Worm (Caenorhabditis elegans) whole organism, L4 larva: ENCODE data around the gene M7.7.
A peak's percentile ranks its signal among the peaks of the same experiment; 100 is the strongest.

ENCODE experiments used
- F37D6.2 ChIP-seq: sonication (generic microtip); optimal IDR thresholded peaks from 2 replicates; lab custom pipeline; 2016; ENCODE audit warnings: mild to moderate bottlenecking, missing genetic modification characterization, missing compliant biosample characterization
- F44E2.7 ChIP-seq: fragments of 200-800 bp; sonication (Bioruptor generic); IDR thresholded peaks from 2 replicates; pipeline ENCODE4 v2.1.2; 2022; ENCODE audit warnings: missing genetic modification characterization, missing compliant biosample characterization
- T20F7.1 ChIP-seq: fragments of 200-800 bp; sonication (Bioruptor generic); optimal IDR thresholded peaks from 2 replicates; lab custom pipeline; 2018; ENCODE audit warnings: mild to moderate bottlenecking, missing genetic modification characterization, missing compliant biosample characterization
- T26A8.4 ChIP-seq: fragments of 200-800 bp; sonication (Bioruptor generic); IDR thresholded peaks from 2 replicates; pipeline ENCODE4 v1.3.6; 2022; ENCODE audit warnings: missing genetic modification characterization, missing compliant biosample characterization
- Y105C5A.15 ChIP-seq: fragments of 200-800 bp; sonication (Bioruptor generic); IDR thresholded peaks from 2 replicates; pipeline ENCODE4 v1.3.6; 2022; ENCODE audit warnings: missing genetic modification characterization, missing compliant biosample characterization
- Y48G9A.11 ChIP-seq: fragments of 200-800 bp; sonication (Bioruptor generic); IDR thresholded peaks from 2 replicates; pipeline ENCODE4 v1.3.6; 2022; ENCODE audit warnings: missing genetic modification reagents, missing genetic modification characterization, missing compliant biosample characterization
- Y5F2A.4 ChIP-seq: fragments of 200-800 bp; sonication (Bioruptor generic); optimal IDR thresholded peaks from 2 replicates; lab custom pipeline; 2018; ENCODE audit warnings: mild to moderate bottlenecking, missing genetic modification characterization, missing compliant biosample characterization
- Y75B8A.6 ChIP-seq: fragments of 200-800 bp; sonication (Bioruptor generic); IDR thresholded peaks from 2 replicates; pipeline ENCODE4 v1.3.6; 2022; ENCODE audit warnings: missing genetic modification reagents, missing genetic modification characterization, missing compliant biosample characterization
- ZK337.2 ChIP-seq: fragments of 200-800 bp; sonication (Bioruptor generic); IDR thresholded peaks from 2 replicates; pipeline ENCODE4 v1.3.6; 2022; ENCODE audit warnings: missing genetic modification reagents, missing genetic modification characterization, missing compliant biosample characterization
- ZK546.5 ChIP-seq, 2 experiments: sonication (generic microtip); optimal IDR thresholded peaks; 2 replicates each; lab custom pipeline; 2017; ENCODE audit warnings: missing biosample characterization in 2 of 2, missing genetic modification characterization in 2 of 2
- ama-1 ChIP-seq: fragments of 150-350 bp; optimal IDR thresholded peaks from 2 replicates; lab custom pipeline; 2014; ENCODE audit warnings: inconsistent platforms, mixed read lengths
- attf-4 ChIP-seq: sonication (generic microtip); optimal IDR thresholded peaks from 3 replicates; lab custom pipeline; 2017; ENCODE audit warnings: missing biosample characterization, missing genetic modification characterization
- ceh-20 ChIP-seq: fragments of 200-800 bp; sonication (Bioruptor generic); IDR thresholded peaks from 2 replicates; pipeline ENCODE4 v1.3.6; 2022; ENCODE audit warnings: missing genetic modification reagents, missing genetic modification characterization, missing compliant biosample characterization
- ceh-28 ChIP-seq: fragments of 150-350 bp; optimal IDR thresholded peaks from 2 replicates; lab custom pipeline; 2014; ENCODE audit warnings: missing biosample characterization, missing genetic modification reagents, missing genetic modification characterization
- ceh-32 ChIP-seq: sonication (generic microtip); optimal IDR thresholded peaks from 2 replicates; lab custom pipeline; 2016; ENCODE audit warnings: mild to moderate bottlenecking, missing genetic modification characterization, missing compliant biosample characterization; ENCODE audit not compliant: poor library complexity
- ceh-44 ChIP-seq: fragments of 200-800 bp; sonication (Bioruptor generic); IDR thresholded peaks from 2 replicates; pipeline ENCODE4 v1.3.6; 2022; ENCODE audit warnings: missing genetic modification reagents, missing genetic modification characterization, missing compliant biosample characterization
- ceh-82 ChIP-seq: sonication (generic microtip); optimal IDR thresholded peaks from 2 replicates; lab custom pipeline; 2017; ENCODE audit warnings: missing biosample characterization, missing genetic modification characterization
- ctbp-1 ChIP-seq: fragments of 200-800 bp; sonication (Bioruptor generic); IDR thresholded peaks from 2 replicates; pipeline ENCODE4 v1.3.6; 2022; ENCODE audit warnings: missing genetic modification reagents, missing genetic modification characterization, missing compliant biosample characterization
- daf-12 ChIP-seq: fragments of 150-350 bp; optimal IDR thresholded peaks from 2 replicates; lab custom pipeline; 2014; ENCODE audit warnings: missing biosample characterization, missing genetic modification reagents, missing genetic modification characterization
- daf-16 ChIP-seq, 3 experiments: sonication (generic microtip); optimal IDR thresholded peaks; 2 replicates each; lab custom pipeline; 2016 to 2017; ENCODE audit warnings: missing genetic modification characterization in 3 of 3, missing genetic modification reagents in 3 of 3, mild to moderate bottlenecking in 2 of 3, missing compliant biosample characterization in 2 of 3, missing biosample characterization in 1 of 3, moderate library complexity in 1 of 3
- dmd-6 ChIP-seq: fragments of 200-800 bp; sonication (Bioruptor generic); IDR thresholded peaks from 2 replicates; pipeline ENCODE4 v1.3.6; 2022; ENCODE audit warnings: missing genetic modification reagents, missing genetic modification characterization, missing compliant biosample characterization
- dmd-8 ChIP-seq: fragments of 200-800 bp; sonication (Bioruptor generic); IDR thresholded peaks from 2 replicates; pipeline ENCODE4 v1.3.6; 2022; ENCODE audit warnings: missing genetic modification characterization, missing compliant biosample characterization
- dpl-1 ChIP-seq: fragments of 150-350 bp; optimal IDR thresholded peaks from 2 replicates; lab custom pipeline; 2014; ENCODE audit warnings: missing biosample characterization, missing genetic modification reagents, missing genetic modification characterization
- dve-1 ChIP-seq: sonication (generic microtip); optimal IDR thresholded peaks from 2 replicates; lab custom pipeline; 2017; ENCODE audit warnings: antibody characterized with exemption, mild to moderate bottlenecking, missing genetic modification characterization, missing compliant biosample characterization; ENCODE audit not compliant: insufficient read depth
- fos-1 ChIP-seq: fragments of 150-350 bp; optimal IDR thresholded peaks from 2 replicates; lab custom pipeline; 2014; ENCODE audit warnings: missing biosample characterization, missing genetic modification characterization
- hif-1 ChIP-seq, 2 experiments: sonication (generic microtip); optimal IDR thresholded peaks; 2 replicates each; lab custom pipeline; 2016 to 2017; ENCODE audit warnings: missing compliant biosample characterization in 2 of 2, missing genetic modification characterization in 2 of 2, missing genetic modification reagents in 2 of 2, missing genotype in 2 of 2, mild to moderate bottlenecking in 1 of 2
- hlh-11 ChIP-seq: fragments of 200-800 bp; sonication (Bioruptor generic); optimal IDR thresholded peaks from 2 replicates; lab custom pipeline; 2018; ENCODE audit warnings: mild to moderate bottlenecking, missing genetic modification characterization, missing compliant biosample characterization
- hmg-1.1 ChIP-seq: fragments of 200-800 bp; sonication (Bioruptor generic); IDR thresholded peaks from 2 replicates; pipeline ENCODE4 v1.3.6; 2022; ENCODE audit warnings: missing genetic modification reagents, missing genetic modification characterization, missing compliant biosample characterization
- lin-38 ChIP-seq: fragments of 200-800 bp; sonication (Bioruptor generic); IDR thresholded peaks from 2 replicates; pipeline ENCODE4 v1.3.6; 2022; ENCODE audit warnings: missing genetic modification reagents, missing genetic modification characterization, missing compliant biosample characterization
- lin-39 ChIP-seq: fragments of 150-350 bp; optimal IDR thresholded peaks from 2 replicates; lab custom pipeline; 2014; ENCODE audit warnings: missing biosample characterization, missing genetic modification reagents, missing genetic modification characterization
- lsy-2 ChIP-seq, 2 experiments: fragments of 150-350 bp in 1 of 2; sonication (generic microtip) in 1 of 2; optimal IDR thresholded peaks; 2 replicates each; lab custom pipeline; 2014 to 2017; ENCODE audit warnings: missing biosample characterization in 2 of 2, missing genetic modification characterization in 2 of 2
- madf-9 ChIP-seq: fragments of 200-800 bp; sonication (Bioruptor generic); conservative IDR thresholded peaks from 2 replicates; pipeline ENCODE4 v1.3.6; 2022; ENCODE audit warnings: missing genetic modification reagents, missing genetic modification characterization, missing compliant biosample characterization
- mdl-1 ChIP-seq, 2 experiments: fragments of 150-350 bp in 1 of 2; sonication (generic microtip) in 1 of 2; optimal IDR thresholded peaks; 2 replicates each; lab custom pipeline; 2014 to 2017; ENCODE audit warnings: missing biosample characterization in 2 of 2, missing genetic modification characterization in 2 of 2
- mep-1 ChIP-seq: fragments of 150-350 bp; sonication (generic microtip); optimal IDR thresholded peaks from 3 replicates; lab custom pipeline; 2014; ENCODE audit warnings: missing biosample characterization, missing genetic modification characterization
- nhr-102 ChIP-seq: sonication (generic microtip); optimal IDR thresholded peaks from 2 replicates; lab custom pipeline; 2016; ENCODE audit warnings: mild to moderate bottlenecking, missing genetic modification characterization, moderate library complexity, missing compliant biosample characterization
- nhr-11 ChIP-seq: fragments of 150-350 bp; optimal IDR thresholded peaks from 2 replicates; lab custom pipeline; 2014; ENCODE audit warnings: missing biosample characterization, missing genetic modification characterization
- nhr-237 ChIP-seq: sonication (generic microtip); optimal IDR thresholded peaks from 2 replicates; lab custom pipeline; 2017; ENCODE audit warnings: missing biosample characterization, missing genetic modification characterization
- nhr-41 ChIP-seq: fragments of 200-800 bp; sonication (Bioruptor generic); IDR thresholded peaks from 2 replicates; pipeline ENCODE4 v1.3.6; 2022; ENCODE audit warnings: missing genetic modification reagents, missing genetic modification characterization, missing compliant biosample characterization
- nhr-76 ChIP-seq: fragments of 150-350 bp; optimal IDR thresholded peaks from 2 replicates; lab custom pipeline; 2014; ENCODE audit warnings: missing biosample characterization, missing genetic modification characterization
- nhr-77 ChIP-seq: fragments of 150-350 bp; optimal IDR thresholded peaks from 2 replicates; lab custom pipeline; 2014; ENCODE audit warnings: missing biosample characterization, missing genetic modification characterization
- php-3 ChIP-seq: fragments of 200-800 bp; sonication (Bioruptor generic); IDR thresholded peaks from 2 replicates; pipeline ENCODE4 v1.3.6; 2022; ENCODE audit warnings: missing genetic modification reagents, missing genetic modification characterization, missing compliant biosample characterization
- skn-1 ChIP-seq: fragments of 150-350 bp; optimal IDR thresholded peaks from 2 replicates; lab custom pipeline; 2014; ENCODE audit warnings: missing biosample characterization, missing genetic modification characterization
- snpc-1.2 ChIP-seq: fragments of 200-800 bp; sonication (Bioruptor generic); IDR thresholded peaks from 2 replicates; pipeline ENCODE4 v1.3.6; 2022; ENCODE audit warnings: missing genetic modification reagents, missing genetic modification characterization, missing compliant biosample characterization
- spr-1 ChIP-seq: sonication (generic microtip); optimal IDR thresholded peaks from 2 replicates; lab custom pipeline; 2016; ENCODE audit warnings: mild to moderate bottlenecking, missing genetic modification characterization, missing compliant biosample characterization
- tra-1 ChIP-seq: fragments of 200-800 bp; sonication (Bioruptor generic); IDR thresholded peaks from 2 replicates; pipeline ENCODE4 v1.3.6; 2022; ENCODE audit warnings: missing genetic modification reagents, missing genetic modification characterization, missing compliant biosample characterization
- unc-130 ChIP-seq: sonication (generic microtip); optimal IDR thresholded peaks from 2 replicates; lab custom pipeline; 2016; ENCODE audit warnings: missing genetic modification reagents, missing genetic modification characterization, missing compliant biosample characterization
- vab-7 ChIP-seq: fragments of 200-800 bp; sonication (Bioruptor generic); IDR thresholded peaks from 2 replicates; pipeline ENCODE4 v1.3.6; 2022; ENCODE audit warnings: missing genetic modification reagents, missing genetic modification characterization, missing compliant biosample characterization
- zag-1 ChIP-seq: fragments of 150-350 bp; optimal IDR thresholded peaks from 2 replicates; lab custom pipeline; 2014; ENCODE audit warnings: missing biosample characterization, missing genetic modification characterization
- zfp-2 ChIP-seq: sonication (generic microtip); optimal IDR thresholded peaks from 2 replicates; lab custom pipeline; 2016; ENCODE audit warnings: mild to moderate bottlenecking, missing genetic modification characterization, missing compliant biosample characterization
- zip-11 ChIP-seq: fragments of 200-800 bp; sonication (Bioruptor generic); IDR thresholded peaks from 2 replicates; pipeline ENCODE4 v1.3.6; 2022; ENCODE audit warnings: missing genetic modification characterization, missing compliant biosample characterization
- zip-2 ChIP-seq: fragments of 150-350 bp; optimal IDR thresholded peaks from 2 replicates; lab custom pipeline; 2014; ENCODE audit warnings: missing biosample characterization, missing genetic modification characterization

M7.7 gene

DNA sequence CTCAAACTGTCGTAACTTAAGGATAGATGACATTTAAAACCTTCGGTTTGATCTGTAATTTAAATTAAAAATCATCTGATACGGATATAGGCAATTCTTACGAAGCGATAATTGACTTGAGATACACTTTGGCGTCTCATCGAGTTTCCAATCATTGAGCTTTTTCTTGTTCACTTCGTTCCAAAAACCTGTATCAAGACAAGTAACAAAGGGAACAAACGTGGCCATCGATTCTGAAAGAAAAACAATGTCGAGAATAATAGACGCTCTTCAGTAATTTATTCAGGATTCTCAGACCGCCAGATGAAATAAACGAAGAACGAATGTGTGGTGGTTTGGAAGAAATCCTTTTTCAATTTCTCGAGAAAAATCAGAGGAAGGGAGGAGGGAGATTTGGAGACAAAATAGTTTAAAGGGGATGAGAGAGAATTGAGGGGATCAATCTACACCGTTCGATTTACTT, 8.8 kb upstream of the M7.7 start, which contains the start of gene atg-7 (continued):
- TF ChIP-seq unc-130 (GFP tag; lab: Kevin White, UChicago) (no peak), zfp-2 (tag; lab: Kevin White, UChicago) (no peak), nhr-77 (no peak), fos-1 (no peak), snpc-1.2 (GFP tag; lab: Robert Waterston, UW) (no peak), mdl-1 (tag; optimal IDR thresholded peaks at IDR 0.05; lab: Kevin White, UChicago) (peak in 1 of 2 experiments; percentile 5), T20F7.1 (no peak), F37D6.2 (tag; lab: Kevin White, UChicago) (no peak), nhr-102 (tag; lab: Kevin White, UChicago) (peak; percentile 17), dve-1 (peak; percentile 61), ceh-28 (no peak), ZK546.5 (tag; optimal IDR thresholded peaks at IDR 0.05; lab: Kevin White, UChicago) (no peak), hif-1 (tag; optimal IDR thresholded peaks at IDR 0.05; lab: Kevin White, UChicago) (peak in 1 of 2 experiments; percentile 10), ama-1 (lab: Kevin White, UChicago) (peak; percentile 83), ceh-32 (no peak), dmd-8 (GFP tag; lab: Robert Waterston, UW) (no peak), zag-1 (no peak), nhr-11 (tag; lab: Kevin White, UChicago) (no peak), nhr-76 (tag; lab: Kevin White, UChicago) (no peak), lin-38 (GFP tag; lab: Robert Waterston, UW) (0 out of 2 replicates have a peak, but pooled peaks have one; percentile 24), hmg-1.1 (GFP tag; lab: Robert Waterston, UW) (no peak), tra-1 (GFP tag; lab: Robert Waterston, UW) (no peak), ceh-44 (GFP tag; lab: Robert Waterston, UW) (no peak), hlh-11 (tag; lab: Kevin White, UChicago) (no peak), daf-12 (tag; lab: Kevin White, UChicago) (no peak), lin-39 (tag; lab: Kevin White, UChicago) (no peak), dpl-1 (GFP tag; lab: Kevin White, UChicago) (no peak), Y5F2A.4 (GFP tag; lab: Kevin White, UChicago) (no peak), madf-9 (GFP tag; lab: Robert Waterston, UW) (no peak), php-3 (GFP tag; lab: Robert Waterston, UW) (peak; percentile 23; the same call in 1 of the 2 replicates), ZK337.2 (GFP tag; lab: Robert Waterston, UW) (no peak), mep-1 (tag; lab: Kevin White, UChicago) (no peak), nhr-237 (tag; lab: Kevin White, UChicago) (no peak), vab-7 (GFP tag; lab: Robert Waterston, UW) (no peak), dmd-6 (GFP tag; lab: Robert Waterston, UW) (peak; percentile 13; the same call in 1 of the 2 replicates), ctbp-1 (GFP tag; lab: Robert Waterston, UW) (0 out of 2 replicates have a peak, but pooled peaks have one; percentile 25), ceh-20 (no peak), spr-1 (tag; lab: Kevin White, UChicago) (no peak), Y48G9A.11 (no peak), skn-1 (no peak), Y105C5A.15 (no peak), attf-4 (tag; lab: Kevin White, UChicago) (no peak), nhr-41 (GFP tag; lab: Robert Waterston, UW) (no peak), zip-2 (tag; lab: Kevin White, UChicago) (peak; percentile 44), lsy-2 (tag; optimal IDR thresholded peaks at IDR 0.05; lab: Kevin White, UChicago) (peak in 1 of 2 experiments; percentile 21), Y75B8A.6 (no peak), ceh-82 (tag; lab: Kevin White, UChicago) (no peak), F44E2.7 (GFP tag; lab: Robert Waterston, UW) (no peak), T26A8.4 (peak; percentile 71), daf-16 (GFP tag; optimal IDR thresholded peaks at IDR 0.05; lab: Kevin White, UChicago) (no peak), daf-16 (tag; optimal IDR thresholded peaks at IDR 0.05; lab: Kevin White, UChicago) (peak; percentile 51), zip-11 (no peak)
